Worm (Caenorhabditis elegans): ENCODE data around the gene F09E10.5.

F09E10.5 gene

DNA sequence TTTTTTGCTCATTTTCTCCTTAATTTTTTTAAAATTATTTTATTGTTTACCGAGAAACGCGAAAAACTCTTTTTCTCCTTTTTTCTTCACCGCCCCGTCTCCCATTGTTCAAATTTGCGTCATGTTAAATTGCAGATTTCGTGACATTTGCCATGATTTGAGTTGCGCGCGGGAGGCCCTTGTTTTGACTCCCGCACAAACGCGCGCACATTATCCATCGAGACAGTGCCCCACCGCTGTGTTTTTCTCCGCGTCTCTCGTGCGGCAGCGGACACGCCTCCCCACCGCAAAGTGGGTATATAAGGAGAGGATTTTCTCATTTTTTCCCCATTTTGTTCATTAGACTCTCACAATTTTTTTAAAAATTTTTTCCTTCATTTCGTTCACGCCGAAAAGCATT lies 18.2 kb downstream of the F09E10.5 start:
- no peak for TF ChIP-seq ztf-11 (tag; optimal IDR thresholded peaks at IDR 0.05)
- TF ChIP-seq nhr-25 (tag; optimal IDR thresholded peaks at IDR 0.05) = no peak
- TF ChIP-seq C34F6.9 (tag; optimal IDR thresholded peaks at IDR 0.05) = no peak
- TF ChIP-seq lsy-2 (tag; optimal IDR thresholded peaks at IDR 0.05) = no peak
- TF ChIP-seq lin-39 (tag; optimal IDR thresholded peaks at IDR 0.05) = no peak
- no peak for TF ChIP-seq ztf-1 (GFP tag; conservative IDR thresholded peaks at IDR 0.05)
- no peak for TF ChIP-seq Y55F3AM.14 (GFP tag; optimal IDR thresholded peaks at IDR 0.05)
- TF ChIP-seq elt-3 (tag; optimal IDR thresholded peaks at IDR 0.05) = no peak

DNA sequence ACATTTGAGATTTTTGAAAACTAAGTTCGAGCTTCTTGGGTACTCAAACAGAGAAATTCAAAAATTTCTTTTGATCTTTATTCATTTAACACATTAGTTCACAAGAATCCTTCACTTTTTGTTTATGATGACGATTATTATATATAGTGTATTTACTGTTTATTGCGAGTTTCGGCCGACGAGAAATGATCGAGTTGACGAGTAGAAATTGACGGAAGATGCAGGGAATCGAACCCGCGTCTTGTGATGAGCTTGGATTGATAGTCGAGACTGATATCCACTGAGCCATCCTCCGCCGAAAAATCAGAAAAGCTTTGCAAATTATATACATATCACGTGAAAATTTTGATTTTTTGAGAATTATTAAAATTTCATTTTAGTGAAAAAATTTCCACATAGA lies 20.4 kb downstream of the F09E10.5 start:
- TF ChIP-seq lin-39 (tag; optimal IDR thresholded peaks at IDR 0.05) = no peak
- no peak for TF ChIP-seq skn-1 (tag; optimal IDR thresholded peaks at IDR 0.05)
- no peak for TF ChIP-seq unc-39 (tag; optimal IDR thresholded peaks at IDR 0.05)
- TF ChIP-seq mdl-1 (tag; optimal IDR thresholded peaks at IDR 0.05) = no peak
- no peak for TF ChIP-seq nhr-77 (tag; optimal IDR thresholded peaks at IDR 0.05)
- no peak for TF ChIP-seq alr-1 (tag; optimal IDR thresholded peaks at IDR 0.05)
- no peak for TF ChIP-seq ama-1 (optimal IDR thresholded peaks at IDR 0.05)
- no peak for TF ChIP-seq Y55F3AM.14 (GFP tag; optimal IDR thresholded peaks at IDR 0.05)
- no peak for TF ChIP-seq elt-3 (tag; optimal IDR thresholded peaks at IDR 0.05)
- TF ChIP-seq blmp-1 (tag; optimal IDR thresholded peaks at IDR 0.05; ENCODE audit: insufficient read depth) = no peak
- no peak for TF ChIP-seq C34F6.9 (tag; optimal IDR thresholded peaks at IDR 0.05)
- no peak for TF ChIP-seq mab-5 (tag; optimal IDR thresholded peaks at IDR 0.05)

DNA sequence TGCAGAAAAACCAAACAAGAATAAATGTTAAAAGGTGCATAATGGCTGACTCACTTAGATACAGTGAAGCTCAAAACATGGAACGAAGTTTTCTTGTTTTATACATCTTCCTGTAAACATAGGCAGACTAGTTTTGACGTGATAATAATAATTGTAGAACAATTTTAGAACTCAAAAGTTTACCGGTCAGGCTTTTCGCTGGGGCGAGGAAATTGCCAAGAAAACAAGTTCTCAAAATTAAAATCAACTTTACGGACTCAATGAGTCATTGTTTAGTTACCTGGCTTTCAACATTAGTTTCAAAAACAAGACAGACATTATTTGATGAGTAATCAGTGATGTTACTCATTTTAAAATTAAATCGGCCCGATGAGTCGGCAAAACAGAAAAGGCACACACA lies 21.3 kb downstream of the F09E10.5 start, which contains the start of gene D1005.5:
D1005.5 (minus strand) TSS at position 101 of the 400 bp plus-strand sequence.
- no peak for TF ChIP-seq lin-39 (tag; optimal IDR thresholded peaks at IDR 0.05)
- no peak for TF ChIP-seq crh-2 (tag; optimal IDR thresholded peaks at IDR 0.05)
- no peak for TF ChIP-seq unc-62 (GFP tag; optimal IDR thresholded peaks at IDR 0.05)

DNA sequence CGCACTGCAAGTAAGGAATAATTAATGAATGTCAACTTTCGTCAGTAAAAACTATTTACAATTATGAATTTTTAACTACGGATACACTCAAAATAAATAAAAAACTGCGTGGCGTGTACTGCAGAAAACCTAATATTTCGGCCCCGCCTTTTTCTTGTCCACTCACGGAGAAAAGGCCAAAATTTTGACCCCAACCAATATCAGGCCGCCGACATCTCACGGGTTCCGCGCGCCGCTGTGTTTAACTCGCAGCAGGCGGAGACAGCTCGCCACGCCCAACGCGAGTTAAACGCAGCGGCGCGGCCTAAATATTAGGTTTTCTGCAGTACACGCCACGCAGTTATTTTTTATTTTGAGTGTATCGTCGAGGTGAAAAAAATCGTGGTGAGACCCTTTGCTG lies 22.9 kb downstream of the F09E10.5 start:
- TF ChIP-seq nhr-10 (tag; optimal IDR thresholded peaks at IDR 0.05) (no peak), ztf-1 (GFP tag; conservative IDR thresholded peaks at IDR 0.05) (no peak), unc-62 (GFP tag; optimal IDR thresholded peaks at IDR 0.05) (no peak), fos-1 (tag; optimal IDR thresholded peaks at IDR 0.05) (no peak), ZK546.5 (tag; optimal IDR thresholded peaks at IDR 0.05) (no peak), lin-13 (GFP tag; optimal IDR thresholded peaks at IDR 0.05) (no peak), nhr-6 (tag; optimal IDR thresholded peaks at IDR 0.05) (no peak), dmd-4 (tag; optimal IDR thresholded peaks at IDR 0.05) (no peak), blmp-1 (tag; optimal IDR thresholded peaks at IDR 0.05; ENCODE audit: insufficient read depth) (no peak), lin-11 (tag; optimal IDR thresholded peaks at IDR 0.05) (no peak), zag-1 (tag; optimal IDR thresholded peaks at IDR 0.05) (no peak), R02D3.7 (tag; optimal IDR thresholded peaks at IDR 0.05) (no peak), nhr-77 (tag; optimal IDR thresholded peaks at IDR 0.05) (no peak), elt-1 (tag; optimal IDR thresholded peaks at IDR 0.05) (no peak), mdl-1 (tag; optimal IDR thresholded peaks at IDR 0.05) (no peak)

DNA sequence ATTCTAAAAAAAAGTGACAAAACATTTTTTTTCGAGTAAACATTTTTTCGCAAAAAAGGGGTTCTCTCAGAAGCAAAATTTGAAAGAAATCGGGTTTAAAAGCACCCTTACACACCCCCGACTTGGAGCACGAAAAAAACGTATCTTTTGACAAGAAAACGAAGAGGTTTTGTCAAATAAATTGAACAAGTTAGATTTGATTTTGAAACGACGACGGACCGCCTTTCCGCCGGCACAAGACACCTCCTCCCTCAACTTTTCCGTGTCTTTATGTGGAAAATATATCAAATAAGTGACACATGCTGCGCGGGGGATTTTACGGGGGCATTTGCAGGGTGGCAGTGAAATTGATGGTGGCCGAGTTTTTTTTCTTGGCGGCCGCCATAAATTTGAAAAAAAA lies 26.1 kb downstream of the F09E10.5 start:
- TF ChIP-seq alr-1 (tag; optimal IDR thresholded peaks at IDR 0.05) (no peak), egl-27 (tag; optimal IDR thresholded peaks at IDR 0.05) (no peak), peb-1 (tag; optimal IDR thresholded peaks at IDR 0.05) (no peak)

DNA sequence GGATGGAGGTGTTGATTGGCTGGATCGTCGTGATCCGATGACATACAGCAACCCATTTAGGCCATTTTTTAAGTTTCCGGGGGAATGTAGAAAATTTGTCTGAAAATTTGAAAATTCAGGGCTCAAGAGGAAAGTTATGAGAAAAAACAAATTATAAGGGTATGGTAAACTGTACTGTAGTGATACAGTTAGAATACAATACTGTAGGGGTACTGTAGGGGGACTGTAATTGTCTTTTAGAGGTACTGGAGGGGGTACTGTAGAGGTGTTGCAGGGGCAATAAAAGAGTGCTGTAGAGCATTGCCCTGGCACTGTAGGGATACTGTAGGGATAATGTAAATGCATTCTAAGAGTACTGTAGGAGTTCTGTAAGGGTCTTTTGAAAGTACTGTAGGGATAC lies 29.5 kb downstream of the F09E10.5 start, which contains the start of gene D1005.6:
D1005.6 (minus strand) TSS at position 101 of the 400 bp plus-strand sequence.
- TF ChIP-seq nhr-25 (tag; optimal IDR thresholded peaks at IDR 0.05) = no peak
- no peak for TF ChIP-seq lsy-2 (tag; optimal IDR thresholded peaks at IDR 0.05)

DNA sequence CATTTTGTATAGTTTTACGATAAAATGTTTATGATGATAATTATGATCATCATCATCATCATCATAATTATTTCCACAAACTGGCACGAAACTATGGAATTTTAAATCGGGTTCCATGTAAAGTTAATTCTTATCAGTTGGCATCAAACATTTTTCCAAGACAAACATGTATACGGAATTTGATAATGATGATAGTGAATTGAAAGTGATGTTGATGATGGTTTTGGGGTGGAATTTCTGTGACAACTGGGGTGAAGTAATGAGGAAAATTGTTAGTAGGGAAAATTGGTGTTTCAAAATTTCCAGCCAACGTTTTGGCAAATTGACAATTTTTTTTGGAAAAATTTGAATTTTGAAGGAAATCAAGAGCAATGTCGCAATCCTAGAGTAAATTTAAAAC lies 34.4 kb downstream of the F09E10.5 start:
- TF ChIP-seq nhr-12 (tag; optimal IDR thresholded peaks at IDR 0.05) = no peak
- TF ChIP-seq nhr-10 (tag; optimal IDR thresholded peaks at IDR 0.05) = no peak
- no peak for TF ChIP-seq aly-2 (tag; optimal IDR thresholded peaks at IDR 0.05)
